Fruit fly (Drosophila melanogaster): ENCODE data around the gene CG9109.

CG9109 gene

DNA sequence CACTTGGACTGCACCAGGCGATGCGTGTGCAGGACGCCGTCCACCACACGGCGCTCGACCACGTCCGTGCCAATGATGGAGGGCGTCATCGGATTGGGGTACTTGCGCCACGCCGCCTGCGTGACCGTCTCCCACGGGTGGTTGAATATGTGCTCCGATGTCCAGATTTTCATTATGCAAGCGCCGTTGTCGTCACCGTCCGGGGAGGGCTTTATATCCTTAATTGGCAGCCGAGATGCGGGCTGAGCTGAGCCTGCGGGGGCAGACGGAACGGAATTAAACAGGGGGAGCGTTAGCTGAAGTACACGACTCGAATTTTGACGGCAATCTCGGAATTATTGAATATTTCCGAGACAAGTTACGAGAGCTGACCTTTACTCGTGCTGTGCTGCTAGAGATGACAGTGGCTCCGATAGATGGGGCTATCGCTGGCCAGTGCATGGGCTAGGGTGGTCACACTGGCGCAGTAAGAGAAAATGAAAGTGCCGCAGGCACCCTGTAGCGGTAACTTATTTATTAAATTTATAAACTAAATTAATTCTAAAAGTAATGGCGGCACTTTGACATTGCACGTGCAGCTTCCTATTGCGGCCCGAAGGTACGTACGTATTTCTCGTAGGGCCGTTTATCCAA is 13.4 kb upstream of the CG9109 start, which contains the start of gene IPIP (continued):
- TF ChIP-seq salr (GFP tag; optimal IDR thresholded peaks at IDR 0.05) (peak in 1 of 2 experiments; percentile 8), Eip75B (GFP tag; optimal IDR thresholded peaks at IDR 0.05) (peak; percentile 17), Eip78C (GFP tag) (peak; percentile 43), CG6276 (GFP tag; optimal IDR thresholded peaks at IDR 0.05) (no peak), CG6854 (GFP tag; optimal IDR thresholded peaks at IDR 0.05) (no peak), CG31627 (GFP tag; optimal IDR thresholded peaks at IDR 0.05) (peak; percentile 32), Smox (GFP tag; optimal IDR thresholded peaks at IDR 0.05) (no peak), CG16779 (tag; optimal IDR thresholded peaks at IDR 0.05) (no peak), CG1621 (tag; optimal IDR thresholded peaks at IDR 0.05) (peak; percentile 22), cyc (GFP tag; optimal IDR thresholded peaks at IDR 0.05) (peak; percentile 25), CG11762 (GFP tag; optimal IDR thresholded peaks at IDR 0.05; ENCODE audit: insufficient read depth) (no peak), Gug (GFP tag; IDR thresholded peaks at IDR 0.05) (no peak), ss (GFP tag; optimal IDR thresholded peaks at IDR 0.05) (peak in 1 of 2 experiments; percentile 15), CG34406 (GFP tag; optimal IDR thresholded peaks at IDR 0.05) (no peak), CG8119 (GFP tag; IDR thresholded peaks at IDR 0.05) (no peak; the same call in 2 of the 3 replicates), CG15336 (GFP tag; IDR thresholded peaks at IDR 0.05) (peak; percentile 32; the same call in 1 of the 2 replicates), Met (GFP tag; optimal IDR thresholded peaks at IDR 0.05) (peak; percentile 7), CG3919 (GFP tag; optimal IDR thresholded peaks at IDR 0.05) (peak; percentile 62), Hr38 (GFP tag; optimal IDR thresholded peaks at IDR 0.05) (no peak), CG3032 (tag; optimal IDR thresholded peaks at IDR 0.05) (peak; percentile 15), Ets96B (tag; optimal IDR thresholded peaks at IDR 0.05) (no peak)

DNA sequence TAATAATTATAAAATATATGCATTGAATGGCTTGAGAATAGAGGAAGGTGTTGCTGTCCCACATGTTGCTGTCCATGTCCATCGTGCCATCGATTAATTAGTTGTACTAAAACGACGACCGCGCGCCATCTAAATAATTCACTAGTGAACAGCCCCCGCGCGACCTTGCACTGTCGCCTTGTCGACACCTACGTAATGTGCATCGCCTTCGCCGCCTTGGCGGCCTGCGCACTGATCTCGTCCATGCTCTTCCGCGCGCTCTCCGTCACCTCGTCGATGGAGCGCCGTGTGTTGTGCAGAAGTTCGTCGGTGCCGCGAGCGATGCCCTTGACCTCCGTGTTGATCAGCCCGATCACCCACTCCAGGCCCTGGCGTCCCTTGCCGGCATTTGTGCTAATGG is 12.6 kb upstream of the CG9109 start:
- TF ChIP-seq spab (GFP tag; optimal IDR thresholded peaks at IDR 0.05) = no peak
- no peak for TF ChIP-seq CG16779 (tag; optimal IDR thresholded peaks at IDR 0.05)
- TF ChIP-seq Met (GFP tag; optimal IDR thresholded peaks at IDR 0.05) = no peak
- TF ChIP-seq eg (GFP tag; IDR thresholded peaks at IDR 0.05) = no peak
- no peak for TF ChIP-seq Hr38 (GFP tag; optimal IDR thresholded peaks at IDR 0.05)
- no peak for TF ChIP-seq CG3919 (GFP tag; optimal IDR thresholded peaks at IDR 0.05)
- TF ChIP-seq salr (GFP tag; optimal IDR thresholded peaks at IDR 0.05) = no peak
- no peak for TF ChIP-seq fd85E (GFP tag; optimal IDR thresholded peaks at IDR 0.05)
- TF ChIP-seq Hr4 (GFP tag; optimal IDR thresholded peaks at IDR 0.05) = no peak
- TF ChIP-seq achi (GFP tag; optimal IDR thresholded peaks at IDR 0.05) = no peak

- TF ChIP-seq Hr38 (GFP tag; optimal IDR thresholded peaks at IDR 0.05) (no peak), eg (GFP tag; IDR thresholded peaks at IDR 0.05) (peak; percentile 49; the same call in 2 of the 3 replicates), spab (GFP tag; optimal IDR thresholded peaks at IDR 0.05) (no peak), dac (GFP tag; optimal IDR thresholded peaks at IDR 0.05) (no peak), OdsH (GFP tag; optimal IDR thresholded peaks at IDR 0.05) (no peak), vri (GFP tag; optimal IDR thresholded peaks at IDR 0.05) (peak; percentile 98), CG15336 (GFP tag; IDR thresholded peaks at IDR 0.05) (0 out of 2 replicates have a peak, but pooled peaks have one; percentile 33), Blimp-1 (GFP tag; optimal IDR thresholded peaks at IDR 0.05) (peak; percentile 32), Hr39 (GFP tag; optimal IDR thresholded peaks at IDR 0.05) (peak; percentile 57), Ets21C (GFP tag; optimal IDR thresholded peaks at IDR 0.05) (no peak), CG31627 (GFP tag; optimal IDR thresholded peaks at IDR 0.05) (peak; percentile 63), Sox102F (GFP tag; optimal IDR thresholded peaks at IDR 0.05) (peak; percentile 71), CG11294 (GFP tag; IDR thresholded peaks at IDR 0.05) (peak; percentile 29; the same call in 1 of the 2 replicates), CG34406 (GFP tag; optimal IDR thresholded peaks at IDR 0.05) (peak; percentile 25), Eip93F (GFP tag; optimal IDR thresholded peaks at IDR 0.05) (no peak), CG3032 (tag; optimal IDR thresholded peaks at IDR 0.05) (peak; percentile 59), CG6792 (GFP tag; optimal IDR thresholded peaks at IDR 0.05) (peak; percentile 60), CG9139 (GFP tag; optimal IDR thresholded peaks at IDR 0.05) (no peak), CG6163 (GFP tag; IDR thresholded peaks at IDR 0.05) (peak; percentile 52; the same call in 2 of the 3 replicates), Met (GFP tag; optimal IDR thresholded peaks at IDR 0.05) (no peak), Gug (GFP tag; IDR thresholded peaks at IDR 0.05) (peak; percentile 40; the same call in 1 of the 2 replicates), CG11762 (GFP tag; optimal IDR thresholded peaks at IDR 0.05; ENCODE audit: insufficient read depth) (no peak), CG32006 (GFP tag; optimal IDR thresholded peaks at IDR 0.05) (peak; percentile 54), fkh (GFP tag; optimal IDR thresholded peaks at IDR 0.05) (peak; percentile 40), Smox (GFP tag; optimal IDR thresholded peaks at IDR 0.05) (no peak), Ets96B (tag; optimal IDR thresholded peaks at IDR 0.05) (peak; percentile 29), esn (GFP tag; optimal IDR thresholded peaks at IDR 0.05) (peak; percentile 76), CG10631 (GFP tag; optimal IDR thresholded peaks at IDR 0.05) (no peak), achi (GFP tag; optimal IDR thresholded peaks at IDR 0.05) (peak; percentile 25), Eip75B (GFP tag; optimal IDR thresholded peaks at IDR 0.05) (peak; percentile 58), Sox14 (GFP tag; optimal IDR thresholded peaks at IDR 0.05) (peak; percentile 65)
Measured at dm6 chr2L:6045972-6046718, 11.9 kb upstream of the CG9109 start, which contains the start of gene Pfas. Gene Pfas, minus strand, starts transcription at chr2L:6046050.

All from whole organism, prepupa.